Fruit fly (Drosophila melanogaster) whole organism, pupa: ENCODE measurements around the gene CG13760.

ENCODE experiments used
- CG10348 ChIP-seq: fragments of 200-800 bp; sonication (Bioruptor generic); IDR thresholded peaks from 2 replicates; pipeline ENCODE4 v1.3.6; 2022; ENCODE audit warnings: missing biosample characterization, missing genetic modification characterization
- CG14655 ChIP-seq: fragments of 200-800 bp; sonication (Bioruptor generic); optimal IDR thresholded peaks from 3 replicates; lab custom pipeline; 2017; ENCODE audit warnings: mild to moderate bottlenecking, missing biosample characterization, missing genetic modification reagents, missing genetic modification characterization
- EcR ChIP-seq: fragments of 200-800 bp; sonication (Bioruptor generic); optimal IDR thresholded peaks from 3 replicates; lab custom pipeline; 2019; ENCODE audit warnings: missing biosample characterization, missing genetic modification characterization, mild to moderate bottlenecking, moderate library complexity, missing genetic modification reagents
- Pif1B ChIP-seq: fragments of 200-800 bp; sonication (Bioruptor generic); optimal IDR thresholded peaks from 3 replicates; lab custom pipeline; 2016; ENCODE audit warnings: missing biosample characterization, missing genetic modification characterization
- gl ChIP-seq: fragments of 200-800 bp; sonication (Bioruptor generic); optimal IDR thresholded peaks from 2 replicates; lab custom pipeline; 2018; ENCODE audit warnings: missing biosample characterization, mild to moderate bottlenecking, missing genetic modification characterization
- rn ChIP-seq: fragments of 200-800 bp; sonication (Bioruptor generic); IDR thresholded peaks from 2 replicates; pipeline ENCODE4 v1.3.6; 2022; ENCODE audit warnings: missing biosample characterization, missing genetic modification characterization

- TF ChIP-seq gl (tag; lab: Kevin White, UChicago) = no peak
- TF ChIP-seq Pif1B (GFP tag; lab: Kevin White, UChicago) = no peak
- no peak for TF ChIP-seq rn (GFP tag; lab: Robert Waterston, UW)
- no peak for TF ChIP-seq EcR
- TF ChIP-seq CG14655 (GFP tag; lab: Kevin White, UChicago) = no peak
- no peak for TF ChIP-seq CG10348 (GFP tag; lab: Robert Waterston, UW)
These were observed 49.7 kb upstream of the CG13760 start for dm6 chrX:2635075-2635643.
